Worm (Caenorhabditis elegans) whole organism, L4 larva: ENCODE measurements around the gene F59B2.13.
A peak's percentile ranks its signal among the peaks of the same experiment; 100 is the strongest.

ENCODE experiments used
- aha-1 ChIP-seq: fragments of 150-350 bp; peaks from one replicate; lab custom pipeline; 2014; ENCODE audit warnings: missing biosample characterization, missing genetic modification characterization
- aly-2 ChIP-seq: sonication (generic microtip); optimal IDR thresholded peaks from 2 replicates; lab custom pipeline; 2018; ENCODE audit warnings: missing biosample characterization, missing genetic modification characterization
- attf-4 ChIP-seq: sonication (generic microtip); optimal IDR thresholded peaks from 3 replicates; lab custom pipeline; 2017; ENCODE audit warnings: missing biosample characterization, missing genetic modification characterization
- ceh-62 ChIP-seq: sonication (generic microtip); optimal IDR thresholded peaks from 2 replicates; lab custom pipeline; 2017; ENCODE audit warnings: missing biosample characterization, missing genetic modification characterization
- ceh-82 ChIP-seq: sonication (generic microtip); optimal IDR thresholded peaks from 2 replicates; lab custom pipeline; 2017; ENCODE audit warnings: missing biosample characterization, missing genetic modification characterization
- daf-16 ChIP-seq, 3 experiments: sonication (generic microtip); optimal IDR thresholded peaks; 2 replicates each; lab custom pipeline; 2016 to 2017; ENCODE audit warnings: missing genetic modification characterization in 3 of 3, missing genetic modification reagents in 3 of 3, mild to moderate bottlenecking in 2 of 3, missing compliant biosample characterization in 2 of 3, missing biosample characterization in 1 of 3, moderate library complexity in 1 of 3
- daf-19 ChIP-seq: fragments of 200-800 bp; sonication (Bioruptor generic); conservative IDR thresholded peaks from 2 replicates; pipeline ENCODE4 v1.3.6; 2022; ENCODE audit warnings: missing genetic modification characterization, missing compliant biosample characterization
- dmd-8 ChIP-seq: fragments of 200-800 bp; sonication (Bioruptor generic); IDR thresholded peaks from 2 replicates; pipeline ENCODE4 v1.3.6; 2022; ENCODE audit warnings: missing genetic modification characterization, missing compliant biosample characterization
- dve-1 ChIP-seq: sonication (generic microtip); optimal IDR thresholded peaks from 2 replicates; lab custom pipeline; 2017; ENCODE audit warnings: antibody characterized with exemption, mild to moderate bottlenecking, missing genetic modification characterization, missing compliant biosample characterization; ENCODE audit not compliant: insufficient read depth
- hlh-11 ChIP-seq: fragments of 200-800 bp; sonication (Bioruptor generic); optimal IDR thresholded peaks from 2 replicates; lab custom pipeline; 2018; ENCODE audit warnings: mild to moderate bottlenecking, missing genetic modification characterization, missing compliant biosample characterization
- jun-1 ChIP-seq: fragments of 150-350 bp; optimal IDR thresholded peaks from 2 replicates; lab custom pipeline; 2014; ENCODE audit warnings: missing biosample characterization, missing genetic modification reagents, missing genetic modification characterization
- lir-3 ChIP-seq: sonication (generic microtip); optimal IDR thresholded peaks from 2 replicates; lab custom pipeline; 2016; ENCODE audit warnings: mild to moderate bottlenecking, missing genetic modification characterization, missing compliant biosample characterization
- madf-5 ChIP-seq, 2 experiments: fragments of 200-800 bp; sonication (Bioruptor generic); IDR thresholded peaks; 2 replicates each; pipeline ENCODE4 v1.3.6; 2022; ENCODE audit warnings: missing compliant biosample characterization in 2 of 2, missing genetic modification characterization in 2 of 2
- madf-9 ChIP-seq: fragments of 200-800 bp; sonication (Bioruptor generic); conservative IDR thresholded peaks from 2 replicates; pipeline ENCODE4 v1.3.6; 2022; ENCODE audit warnings: missing genetic modification reagents, missing genetic modification characterization, missing compliant biosample characterization
- mes-2 ChIP-seq: sonication (generic microtip); optimal IDR thresholded peaks from 2 replicates; lab custom pipeline; 2016; ENCODE audit warnings: missing genotype, mild to moderate bottlenecking, missing genetic modification characterization, missing compliant biosample characterization; ENCODE audit not compliant: poor library complexity, severe bottlenecking
- mxl-2 ChIP-seq: fragments of 200-800 bp; sonication (Bioruptor generic); conservative IDR thresholded peaks from 2 replicates; pipeline ENCODE4 v1.3.6; 2022; ENCODE audit warnings: missing genetic modification reagents, missing genetic modification characterization, missing compliant biosample characterization
- nhr-10 ChIP-seq: fragments of 150-350 bp; optimal IDR thresholded peaks from 2 replicates; lab custom pipeline; 2014; ENCODE audit warnings: missing biosample characterization, missing genetic modification characterization
- nhr-102 ChIP-seq: sonication (generic microtip); optimal IDR thresholded peaks from 2 replicates; lab custom pipeline; 2016; ENCODE audit warnings: mild to moderate bottlenecking, missing genetic modification characterization, moderate library complexity, missing compliant biosample characterization
- pha-4 ChIP-seq, 2 experiments: fragments of 150-350 bp in 1 of 2; fragments of 200-800 bp in 1 of 2; sonication (Bioruptor generic) in 1 of 2; IDR thresholded peaks in 1 of 2; optimal IDR thresholded peaks in 1 of 2; 2 replicates each; pipeline versions ENCODE4 v1.3.6 to Lab custom; 2014 to 2022; ENCODE audit warnings: missing genetic modification characterization in 2 of 2, missing genetic modification reagents in 2 of 2, missing biosample characterization in 1 of 2, missing compliant biosample characterization in 1 of 2
- php-3 ChIP-seq: fragments of 200-800 bp; sonication (Bioruptor generic); IDR thresholded peaks from 2 replicates; pipeline ENCODE4 v1.3.6; 2022; ENCODE audit warnings: missing genetic modification reagents, missing genetic modification characterization, missing compliant biosample characterization
- set-16 ChIP-seq: fragments of 200-800 bp; sonication (Bioruptor generic); IDR thresholded peaks from 2 replicates; pipeline ENCODE4 v1.3.6; 2022; ENCODE audit warnings: missing genetic modification reagents, missing genetic modification characterization, missing compliant biosample characterization
- snpc-1.2 ChIP-seq: fragments of 200-800 bp; sonication (Bioruptor generic); IDR thresholded peaks from 2 replicates; pipeline ENCODE4 v1.3.6; 2022; ENCODE audit warnings: missing genetic modification reagents, missing genetic modification characterization, missing compliant biosample characterization
- vab-7 ChIP-seq: fragments of 200-800 bp; sonication (Bioruptor generic); IDR thresholded peaks from 2 replicates; pipeline ENCODE4 v1.3.6; 2022; ENCODE audit warnings: missing genetic modification reagents, missing genetic modification characterization, missing compliant biosample characterization
- zag-1 ChIP-seq: fragments of 150-350 bp; optimal IDR thresholded peaks from 2 replicates; lab custom pipeline; 2014; ENCODE audit warnings: missing biosample characterization, missing genetic modification characterization
- zfp-3 ChIP-seq: fragments of 200-800 bp; sonication (Bioruptor generic); conservative IDR thresholded peaks from 2 replicates; pipeline ENCODE4 v1.3.6; 2022; ENCODE audit warnings: missing genetic modification reagents, missing genetic modification characterization, missing compliant biosample characterization
- zip-11 ChIP-seq: fragments of 200-800 bp; sonication (Bioruptor generic); IDR thresholded peaks from 2 replicates; pipeline ENCODE4 v1.3.6; 2022; ENCODE audit warnings: missing genetic modification characterization, missing compliant biosample characterization
- ztf-11 ChIP-seq: fragments of 150-350 bp; optimal IDR thresholded peaks from 2 replicates; lab custom pipeline; 2014; ENCODE audit warnings: missing biosample characterization, missing genetic modification characterization
- ztf-7 ChIP-seq: fragments of 150-350 bp; optimal IDR thresholded peaks from 2 replicates; lab custom pipeline; 2014; ENCODE audit warnings: missing biosample characterization, missing genetic modification characterization

The F59B2.13 gene

ce11 chrIII:9051119-9051597, 24.3 kb upstream of the F59B2.13 start (continued):
- TF ChIP-seq snpc-1.2 (GFP tag; lab: Robert Waterston, UW), result peak; percentile 46; the same call in 1 of the 2 replicates
- peak in 1 of 2 experiments; percentile 4; a peak in 1 of 4 replicates for TF ChIP-seq madf-5 (GFP tag; IDR thresholded peaks at IDR 0.05; lab: Robert Waterston, UW)
- peak; percentile 81 for TF ChIP-seq pha-4 (GFP tag; IDR thresholded peaks at IDR 0.05; lab: Robert Waterston, UW)
- TF ChIP-seq pha-4 (tag; optimal IDR thresholded peaks at IDR 0.05; lab: Kevin White, UChicago), result peak; percentile 82
- TF ChIP-seq nhr-102 (tag; lab: Kevin White, UChicago), result peak; percentile 18
- TF ChIP-seq, all 104 proteins: peak for 63

ce11 chrIII:9050600-9050999, 23.7 kb upstream of the F59B2.13 start, which contains the start of gene ikke-1:
Gene ikke-1, minus strand, starts transcription at chrIII:9050700.
- no peak for TF ChIP-seq mes-2 (tag; lab: Kevin White, UChicago)

ce11 chrIII:9047260-9047659, 20.4 kb upstream of the F59B2.13 start:
- TF ChIP-seq ztf-7 (tag; lab: Kevin White, UChicago), result no peak
- peak; percentile 86 for TF ChIP-seq aha-1 (tag; lab: Kevin White, UChicago)

- TF ChIP-seq daf-16 (GFP tag; optimal IDR thresholded peaks at IDR 0.05; lab: Kevin White, UChicago) (no peak), daf-16 (tag; optimal IDR thresholded peaks at IDR 0.05; lab: Kevin White, UChicago) (peak; percentile 11), jun-1 (tag; lab: Kevin White, UChicago) (no peak), dve-1 (tag; lab: Kevin White, UChicago) (peak; percentile 6), pha-4 (GFP tag; IDR thresholded peaks at IDR 0.05; lab: Robert Waterston, UW) (no peak), pha-4 (tag; optimal IDR thresholded peaks at IDR 0.05; lab: Kevin White, UChicago) (no peak)
Measured at ce11 chrIII:9045838-9046237, 19.0 kb upstream of the F59B2.13 start, which contains the start of gene R107.2. Gene R107.2, minus strand, starts transcription at chrIII:9045938.

ce11 chrIII:9043200-9043599, 16.3 kb upstream of the F59B2.13 start, which contains the start of gene nac-2:
Gene nac-2, minus strand, starts transcription at chrIII:9043300.
- TF ChIP-seq zag-1 (tag; lab: Kevin White, UChicago), result no peak
- TF ChIP-seq daf-16 (GFP tag; optimal IDR thresholded peaks at IDR 0.05; lab: Kevin White, UChicago), result no peak
- peak; percentile 15 for TF ChIP-seq daf-16 (tag; optimal IDR thresholded peaks at IDR 0.05; lab: Kevin White, UChicago)
- TF ChIP-seq, all 104 proteins: peak for 1

- TF ChIP-seq nhr-10 (tag; lab: Kevin White, UChicago), result no peak
- TF ChIP-seq pha-4 (GFP tag; IDR thresholded peaks at IDR 0.05; lab: Robert Waterston, UW), result no peak
- no peak for TF ChIP-seq pha-4 (tag; optimal IDR thresholded peaks at IDR 0.05; lab: Kevin White, UChicago)
- TF ChIP-seq ztf-11 (tag; lab: Kevin White, UChicago), result no peak
- TF ChIP-seq dmd-8 (GFP tag; lab: Robert Waterston, UW), result no peak
- TF ChIP-seq hlh-11 (tag; lab: Kevin White, UChicago), result no peak
- no peak for TF ChIP-seq php-3 (GFP tag; lab: Robert Waterston, UW)
- no peak for TF ChIP-seq zfp-3 (GFP tag; lab: Robert Waterston, UW)
- no peak for TF ChIP-seq set-16 (GFP tag; lab: Robert Waterston, UW)
- no peak for TF ChIP-seq zip-11 (GFP tag; lab: Robert Waterston, UW)
- no peak for TF ChIP-seq ceh-62
- no peak for TF ChIP-seq daf-19 (GFP tag; lab: Robert Waterston, UW)
- no peak for TF ChIP-seq attf-4 (tag; lab: Kevin White, UChicago)
- no peak for TF ChIP-seq ceh-82 (tag; lab: Kevin White, UChicago)
- TF ChIP-seq vab-7 (GFP tag; lab: Robert Waterston, UW), result no peak
- TF ChIP-seq lir-3 (tag; lab: Kevin White, UChicago), result no peak
- no peak for TF ChIP-seq madf-9 (GFP tag; lab: Robert Waterston, UW)
- TF ChIP-seq aly-2 (tag; lab: Kevin White, UChicago), result no peak
- no peak for TF ChIP-seq mxl-2
Measured at ce11 chrIII:9037658-9038057, 10.8 kb upstream of the F59B2.13 start, which contains the start of gene R107.9. Gene R107.9, plus strand, starts transcription at chrIII:9037958.
